Fruit fly (Drosophila melanogaster): Measurements from ENCODE around the gene CG14570.

dm6 chr3L:21727013-21727727 lies 3.1 kb downstream of the CG14570 start:
- TF ChIP-seq pan (optimal IDR thresholded peaks at IDR 0.05) (no peak), EcR (GFP tag; optimal IDR thresholded peaks at IDR 0.05) (no peak), psq (optimal IDR thresholded peaks at IDR 0.05) (no peak), usp (GFP tag; optimal IDR thresholded peaks at IDR 0.05) (no peak), CG8478 (optimal IDR thresholded peaks at IDR 0.05) (no peak)
